Fruit fly (Drosophila melanogaster): ENCODE results near the gene CG34447.

- no peak for TF ChIP-seq h (optimal IDR thresholded peaks at IDR 0.05)
- no peak for TF ChIP-seq Myc (optimal IDR thresholded peaks at IDR 0.05)
These were observed 677 bp upstream of the CG34447 start, which contains the start of gene CG9886 for dm6 chr2L:2420490-2420889.

Data from Kc167 (cell line).